Worm (Caenorhabditis elegans) whole organism, midembryonic: ENCODE measurements around the gene nspa-10.

Source experiments
- T22C8.4 ChIP-seq: fragments of 200-800 bp; sonication (Bioruptor generic); IDR thresholded peaks from 2 replicates; pipeline ENCODE4 v1.3.6; 2022; ENCODE audit warnings: missing genetic modification characterization, missing compliant biosample characterization
- flt-1 ChIP-seq: fragments of 200-800 bp; sonication (Bioruptor generic); IDR thresholded peaks from 2 replicates; pipeline ENCODE4 v1.3.6; 2022; ENCODE audit warnings: missing genetic modification characterization, missing compliant biosample characterization
- klf-2 ChIP-seq: fragments of 200-800 bp; sonication (Bioruptor generic); conservative IDR thresholded peaks from 2 replicates; pipeline ENCODE4 v1.3.6; 2022; ENCODE audit warnings: missing genetic modification reagents, missing genetic modification characterization, missing compliant biosample characterization
- med-1 ChIP-seq: sonication (generic microtip); optimal IDR thresholded peaks from 2 replicates; lab custom pipeline; 2017; ENCODE audit warnings: missing genetic modification characterization, mild to moderate bottlenecking, missing compliant biosample characterization, antibody characterized with exemption, missing genetic modification reagents; ENCODE audit not compliant: insufficient read depth

DNA sequence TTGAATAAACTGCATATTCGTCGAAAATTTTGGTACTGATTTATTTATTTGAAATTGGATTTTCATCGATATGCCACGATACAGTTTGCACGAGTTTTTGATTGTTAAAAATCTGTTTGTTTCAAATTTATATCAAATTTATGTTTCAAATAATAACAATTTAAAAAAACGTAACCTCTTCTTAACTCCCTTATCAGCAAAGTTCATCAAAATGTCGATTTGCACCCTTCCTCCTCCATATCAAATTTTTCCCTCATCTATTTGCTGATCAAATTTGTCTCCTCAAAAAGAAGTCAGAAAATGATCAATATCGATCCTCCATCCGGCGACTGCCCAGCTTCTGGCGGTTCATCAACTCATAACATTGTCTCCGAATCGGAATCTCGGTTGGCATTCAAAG, 39.2 kb downstream of the nspa-10 start, which contains the start of gene ssp-33:
- TF ChIP-seq T22C8.4 (no peak), med-1 (GFP tag; lab: Kevin White, UChicago) (no peak), klf-2 (GFP tag; lab: Robert Waterston, UW) (no peak), flt-1 (GFP tag; lab: Robert Waterston, UW) (no peak)
